Fruit fly (Drosophila melanogaster): ENCODE results near the gene CG4151.

Gene CG4151

dm6 chrX:5524240-5524881, 23.1 kb downstream of the CG4151 start (continued):
- TF ChIP-seq scrt (GFP tag; optimal IDR thresholded peaks at IDR 0.05), result no peak
- TF ChIP-seq CkIIα-i1 (GFP tag; IDR thresholded peaks at IDR 0.05), result no peak
- TF ChIP-seq ranshi (GFP tag; IDR thresholded peaks at IDR 0.05), result no peak
- TF ChIP-seq row (GFP tag; IDR thresholded peaks at IDR 0.05), result peak; percentile 6; the same call in 1 of the 3 replicates
- TF ChIP-seq al (GFP tag; IDR thresholded peaks at IDR 0.05), result no peak
- TF ChIP-seq CG8924 (tag; optimal IDR thresholded peaks at IDR 0.05), result no peak
- no peak for TF ChIP-seq dm (GFP tag; optimal IDR thresholded peaks at IDR 0.05)
- peak; percentile 66 for TF ChIP-seq hbn (GFP tag; IDR thresholded peaks at IDR 0.05; ENCODE audit: partially characterized antibody)
- no peak for TF ChIP-seq CG9609 (GFP tag; optimal IDR thresholded peaks at IDR 0.05)
- TF ChIP-seq CG9797 (GFP tag; optimal IDR thresholded peaks at IDR 0.05), result no peak
- no peak for TF ChIP-seq CG15073 (GFP tag; optimal IDR thresholded peaks at IDR 0.05)
- TF ChIP-seq corto (GFP tag; optimal IDR thresholded peaks at IDR 0.05), result no peak
- TF ChIP-seq CG11085 (GFP tag; IDR thresholded peaks at IDR 0.05), result no peak
- TF ChIP-seq CHES-1-like (GFP tag; optimal IDR thresholded peaks at IDR 0.05), result no peak
- TF ChIP-seq hkb (optimal IDR thresholded peaks at IDR 0.05), result peak; percentile 2
- TF ChIP-seq hkb (GFP tag; IDR thresholded peaks at IDR 0.05), result peak; percentile 40; the same call in 1 of the 2 replicates
- TF ChIP-seq Hsf (GFP tag; optimal IDR thresholded peaks at IDR 0.05), result no peak
- TF ChIP-seq pnt (GFP tag; optimal IDR thresholded peaks at IDR 0.05), result no peak
- no peak for TF ChIP-seq Dek (tag; optimal IDR thresholded peaks at IDR 0.05)
- TF ChIP-seq p53 (GFP tag; optimal IDR thresholded peaks at IDR 0.05), result peak; percentile 25
- no peak for TF ChIP-seq CG9727 (GFP tag; optimal IDR thresholded peaks at IDR 0.05)
- no peak for TF ChIP-seq ken (GFP tag; IDR thresholded peaks at IDR 0.05)
- TF ChIP-seq Fer1 (GFP tag; optimal IDR thresholded peaks at IDR 0.05), result peak; percentile 25
- no peak for TF ChIP-seq unpg (GFP tag; optimal IDR thresholded peaks at IDR 0.05)
- TF ChIP-seq D (optimal IDR thresholded peaks at IDR 0.05), result no peak
- no peak for TF ChIP-seq D (GFP tag; optimal IDR thresholded peaks at IDR 0.05)
- peak; percentile 70 for TF ChIP-seq CG12769 (tag; optimal IDR thresholded peaks at IDR 0.05)
- TF ChIP-seq Xbp1 (GFP tag; optimal IDR thresholded peaks at IDR 0.05), result peak; percentile 15
- TF ChIP-seq mirr (GFP tag; optimal IDR thresholded peaks at IDR 0.05), result peak; percentile 88
- TF ChIP-seq lbe (GFP tag; optimal IDR thresholded peaks at IDR 0.05), result no peak
- TF ChIP-seq CG9932 (GFP tag; IDR thresholded peaks at IDR 0.05), result peak; percentile 44
- TF ChIP-seq CG32772 (GFP tag; IDR thresholded peaks at IDR 0.05), result no peak
- no peak for TF ChIP-seq btn (GFP tag; optimal IDR thresholded peaks at IDR 0.05)
- TF ChIP-seq CG7556 (GFP tag; optimal IDR thresholded peaks at IDR 0.05), result no peak
- TF ChIP-seq crp (GFP tag; optimal IDR thresholded peaks at IDR 0.05), result no peak
- no peak for TF ChIP-seq CG15011 (GFP tag; optimal IDR thresholded peaks at IDR 0.05)
- no peak for TF ChIP-seq CG10366 (GFP tag; IDR thresholded peaks at IDR 0.05)
- no peak for TF ChIP-seq Sry-β (GFP tag; optimal IDR thresholded peaks at IDR 0.05)
- TF ChIP-seq shn (GFP tag; optimal IDR thresholded peaks at IDR 0.05), result no peak
- no peak for TF ChIP-seq CG6654 (GFP tag; optimal IDR thresholded peaks at IDR 0.05)
- no peak for TF ChIP-seq seq (GFP tag; IDR thresholded peaks at IDR 0.05)
- TF ChIP-seq TFAM (GFP tag; optimal IDR thresholded peaks at IDR 0.05), result no peak
- TF ChIP-seq CG18764 (GFP tag; optimal IDR thresholded peaks at IDR 0.05), result no peak
- TF ChIP-seq Oaz (GFP tag; IDR thresholded peaks at IDR 0.05), result no peak
- TF ChIP-seq Vsx1 (GFP tag; optimal IDR thresholded peaks at IDR 0.05), result no peak
- no peak for TF ChIP-seq Dfd (GFP tag; optimal IDR thresholded peaks at IDR 0.05)
- no peak for TF ChIP-seq CG14050 (GFP tag; IDR thresholded peaks at IDR 0.05)
- no peak for TF ChIP-seq CG14710 (tag; optimal IDR thresholded peaks at IDR 0.05)
- TF ChIP-seq CG1602 (GFP tag; optimal IDR thresholded peaks at IDR 0.05), result no peak
- TF ChIP-seq HLHmδ (GFP tag; optimal IDR thresholded peaks at IDR 0.05), result no peak
- TF ChIP-seq inv (GFP tag; IDR thresholded peaks at IDR 0.05; ENCODE audit: partially characterized antibody), result peak; percentile 55; the same call in 1 of the 2 replicates

All from whole organism, embryonic.